Worm (Caenorhabditis elegans) whole organism, late embryonic: ENCODE results near the gene gmeb-2.

ENCODE experiments used
- hlh-15 ChIP-seq: sonication (generic microtip); optimal IDR thresholded peaks from 2 replicates; lab custom pipeline; 2016; ENCODE audit warnings: missing genetic modification characterization, missing compliant biosample characterization
- hlh-30 ChIP-seq: sonication (generic microtip); optimal IDR thresholded peaks from 2 replicates; lab custom pipeline; 2017; ENCODE audit warnings: antibody characterized with exemption, missing genetic modification characterization, missing compliant biosample characterization; ENCODE audit not compliant: insufficient read depth
- lim-6 ChIP-seq: sonication (generic microtip); optimal IDR thresholded peaks from 2 replicates; lab custom pipeline; 2016; ENCODE audit warnings: missing genetic modification characterization, missing compliant biosample characterization

DNA sequence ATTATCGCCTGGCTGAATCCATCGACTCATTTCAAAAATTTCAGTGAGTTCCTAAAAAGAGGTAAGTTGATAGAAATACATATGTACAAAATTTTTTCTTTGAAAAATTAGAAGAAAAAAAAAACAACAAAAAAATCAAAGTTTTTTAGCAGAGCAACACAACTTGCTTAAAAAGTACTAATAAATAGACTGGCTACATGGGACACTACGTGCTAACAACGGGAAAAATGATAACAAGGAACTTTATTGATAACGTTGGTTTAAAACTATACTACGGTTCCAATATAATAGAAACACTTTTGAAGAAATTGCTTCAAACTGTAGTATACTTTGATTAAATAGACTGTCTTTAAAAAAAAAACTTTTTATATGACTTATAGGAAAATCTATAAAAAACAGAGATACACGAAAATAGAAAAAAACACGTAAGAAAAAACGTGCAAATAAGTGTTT, 40.4 kb upstream of the gmeb-2 start, which contains the start of gene acox-1.6:
- TF ChIP-seq hlh-15 (tag; lab: Kevin White, UChicago): no peak
- no peak for TF ChIP-seq lim-6 (tag; lab: Kevin White, UChicago)
- no peak for TF ChIP-seq hlh-30 (tag; lab: Kevin White, UChicago)
